Fruit fly (Drosophila melanogaster) whole organism, embryonic: ENCODE data around the gene CG7519.
A peak's percentile ranks its signal among the peaks of the same experiment; 100 is the strongest.

Source experiments
- Awh ChIP-seq: fragments of 200-800 bp; sonication (Bioruptor generic); IDR thresholded peaks from 2 replicates; pipeline ENCODE4, ENCODE4 v1.3.6; 2022; ENCODE audit warnings: missing biosample characterization, missing genetic modification characterization
- Blimp-1 ChIP-seq: fragments of 200-800 bp; sonication (Bioruptor generic); optimal IDR thresholded peaks from 3 replicates; lab custom pipeline; 2018; ENCODE audit warnings: missing biosample characterization, missing genetic modification characterization, mild to moderate bottlenecking, moderate library complexity, missing genetic modification reagents
- CG14860 ChIP-seq: fragments of 200-800 bp; sonication (Bioruptor generic); IDR thresholded peaks from 3 replicates; pipeline ENCODE4 v1.3.6; 2022; ENCODE audit warnings: missing biosample characterization, missing genetic modification characterization; ENCODE audit not compliant: partially characterized antibody
- CG15269 ChIP-seq: fragments of 200-800 bp; sonication (Bioruptor generic); optimal IDR thresholded peaks from 2 replicates; lab custom pipeline; 2018; ENCODE audit warnings: missing biosample characterization, mild to moderate bottlenecking, missing genetic modification characterization, moderate library complexity
- CG18599 ChIP-seq: fragments of 200-800 bp; sonication (Bioruptor generic); optimal IDR thresholded peaks from 3 replicates; lab custom pipeline; 2017; ENCODE audit warnings: missing biosample characterization, missing genetic modification characterization, mild to moderate bottlenecking, moderate library complexity, missing genetic modification reagents
- CG18764 ChIP-seq: fragments of 200-800 bp; sonication (Bioruptor generic); optimal IDR thresholded peaks from 3 replicates; lab custom pipeline; 2016; ENCODE audit warnings: missing biosample characterization, missing genetic modification characterization
- CG2129 ChIP-seq: fragments of 200-800 bp; sonication (Bioruptor generic); IDR thresholded peaks from 2 replicates; pipeline ENCODE4 v1.3.6; 2022; ENCODE audit warnings: missing biosample characterization, missing genetic modification characterization; ENCODE audit not compliant: partially characterized antibody
- CG30431 ChIP-seq: fragments of 200-800 bp; sonication (Bioruptor generic); optimal IDR thresholded peaks from 2 replicates; lab custom pipeline; 2017; ENCODE audit warnings: missing biosample characterization, missing genetic modification characterization
- CG31441 ChIP-seq: fragments of 200-800 bp; sonication (Bioruptor generic); IDR thresholded peaks from 2 replicates; pipeline ENCODE4 v1.3.6; 2022; ENCODE audit warnings: missing biosample characterization, missing genetic modification characterization
- CG32532 ChIP-seq: fragments of 200-800 bp; sonication (Bioruptor generic); IDR thresholded peaks from 2 replicates; pipeline ENCODE4 v1.3.6; 2022; ENCODE audit warnings: missing biosample characterization, missing genetic modification characterization
- CG4707 ChIP-seq: fragments of 200-800 bp; sonication (Bioruptor generic); optimal IDR thresholded peaks from 2 replicates; lab custom pipeline; 2018; ENCODE audit warnings: missing biosample characterization, mild to moderate bottlenecking, missing genetic modification characterization, moderate library complexity
- CG6689 ChIP-seq: fragments of 200-800 bp; sonication (Bioruptor generic); IDR thresholded peaks from 2 replicates; pipeline ENCODE4 v1.3.6; 2022; ENCODE audit warnings: missing biosample characterization, missing genetic modification characterization
- CG6791 ChIP-seq: fragments of 200-800 bp; sonication (Bioruptor generic); IDR thresholded peaks from 3 replicates; pipeline ENCODE4 v1.3.6; 2022; ENCODE audit warnings: missing biosample characterization, missing genetic modification characterization; ENCODE audit not compliant: partially characterized antibody
- CG7357 ChIP-seq: fragments of 200-800 bp; sonication (Bioruptor generic); IDR thresholded peaks from 3 replicates; pipeline ENCODE4 v1.3.6; 2022; ENCODE audit warnings: missing biosample characterization, missing genetic modification characterization
- CG8388 ChIP-seq: fragments of 200-800 bp; sonication (Bioruptor generic); optimal IDR thresholded peaks from 2 replicates; lab custom pipeline; 2019; ENCODE audit warnings: missing biosample characterization, mild to moderate bottlenecking, missing genetic modification characterization, moderate library complexity
- CrebB ChIP-seq: fragments of 200-800 bp; sonication (Bioruptor generic); optimal IDR thresholded peaks from 3 replicates; lab custom pipeline; 2018; ENCODE audit warnings: missing biosample characterization, mild to moderate bottlenecking, missing genetic modification characterization
- D ChIP-seq, 2 experiments: fragments of 200-800 bp in 1 of 2; fragments of >200 bp in 1 of 2; sonication (Bioruptor generic) in 1 of 2; optimal IDR thresholded peaks; 2 replicates in 1 of 2; 3 replicates in 1 of 2; lab custom pipeline; 2017; ENCODE audit warnings: mild to moderate bottlenecking in 1 of 2, missing biosample characterization in 1 of 2, missing genetic modification characterization in 1 of 2, missing genetic modification reagents in 1 of 2
- Deaf1 ChIP-seq: fragments of 200-800 bp; optimal IDR thresholded peaks from 3 replicates; lab custom pipeline; 2019; ENCODE audit warnings: missing biosample characterization, mild to moderate bottlenecking, missing genetic modification characterization, moderate library complexity
- Dp ChIP-seq: fragments of 200-800 bp; sonication (Bioruptor generic); optimal IDR thresholded peaks from 2 replicates; lab custom pipeline; 2018; ENCODE audit warnings: missing biosample characterization, mild to moderate bottlenecking, missing genetic modification characterization, moderate library complexity
- Oli ChIP-seq: fragments of 200-800 bp; sonication (Bioruptor generic); optimal IDR thresholded peaks from 2 replicates; lab custom pipeline; 2018; ENCODE audit warnings: missing biosample characterization, mild to moderate bottlenecking, missing genetic modification characterization, moderate library complexity
- Opbp ChIP-seq: fragments of 200-800 bp; sonication (Bioruptor generic); IDR thresholded peaks from 3 replicates; pipeline ENCODE4 v1.3.6; 2022; ENCODE audit warnings: missing biosample characterization, missing genetic modification characterization; ENCODE audit not compliant: partially characterized antibody
- Ptx1 ChIP-seq: fragments of 200-800 bp; sonication (Bioruptor generic); IDR thresholded peaks from 2 replicates; pipeline ENCODE4 v1.3.6; 2022; ENCODE audit warnings: missing biosample characterization, missing genetic modification characterization
- Side ChIP-seq: fragments of 200-800 bp; sonication (Bioruptor generic); optimal IDR thresholded peaks from 2 replicates; lab custom pipeline; 2016; ENCODE audit warnings: missing biosample characterization, missing genetic modification characterization
- Sin3A ChIP-seq: fragments of >200 bp; optimal IDR thresholded peaks from 2 replicates; lab custom pipeline; 2018
- Sox102F ChIP-seq: fragments of 200-800 bp; sonication (Bioruptor generic); optimal IDR thresholded peaks from 2 replicates; lab custom pipeline; 2018; ENCODE audit warnings: missing biosample characterization, mild to moderate bottlenecking, missing genetic modification characterization, moderate library complexity
- dan ChIP-seq: fragments of 200-800 bp; sonication (Bioruptor generic); IDR thresholded peaks from 2 replicates; pipeline ENCODE4 v1.3.6; 2022; ENCODE audit warnings: missing biosample characterization, missing genetic modification characterization
- dm ChIP-seq: fragments of 200-800 bp; sonication (Bioruptor generic); optimal IDR thresholded peaks from 3 replicates; lab custom pipeline; 2016; ENCODE audit warnings: missing biosample characterization, missing genetic modification characterization
- fru ChIP-seq: fragments of >200 bp; optimal IDR thresholded peaks from 2 replicates; lab custom pipeline; 2017
- gsb-n ChIP-seq: fragments of 200-800 bp; sonication (Bioruptor generic); optimal IDR thresholded peaks from 3 replicates; lab custom pipeline; 2018; ENCODE audit warnings: missing biosample characterization, mild to moderate bottlenecking, missing genetic modification characterization
- ind ChIP-seq: fragments of 200-800 bp; sonication (Bioruptor generic); optimal IDR thresholded peaks from 3 replicates; lab custom pipeline; 2016; ENCODE audit warnings: missing biosample characterization, missing genetic modification characterization
- insv ChIP-seq, 2 experiments: fragments of 200-800 bp; sonication (Bioruptor generic); optimal IDR thresholded peaks; 3 replicates each; lab custom pipeline; 2016 to 2018; ENCODE audit warnings: missing biosample characterization in 2 of 2, missing genetic modification characterization in 2 of 2
- kay ChIP-seq: fragments of 200-800 bp; sonication (Bioruptor generic); optimal IDR thresholded peaks from 2 replicates; lab custom pipeline; 2016; ENCODE audit warnings: missing biosample characterization, missing genetic modification characterization
- klu ChIP-seq: fragments of 200-800 bp; sonication (Bioruptor generic); IDR thresholded peaks from 2 replicates; pipeline ENCODE4 v1.3.6; 2022; ENCODE audit warnings: missing biosample characterization, missing genetic modification characterization
- mam ChIP-seq: fragments of 200-800 bp; sonication (Bioruptor generic); optimal IDR thresholded peaks from 3 replicates; lab custom pipeline; 2016; ENCODE audit warnings: missing biosample characterization, missing genetic modification characterization
- row ChIP-seq: fragments of 200-800 bp; sonication (Bioruptor generic); IDR thresholded peaks from 3 replicates; pipeline ENCODE4 v1.3.6; 2022; ENCODE audit warnings: missing biosample characterization, missing genetic modification characterization
- sens ChIP-seq: fragments of 200-800 bp; sonication (Bioruptor generic); peaks from one replicate; lab custom pipeline; 2016; ENCODE audit warnings: missing biosample characterization, missing genetic modification characterization
- shn ChIP-seq: fragments of 200-800 bp; sonication (Bioruptor generic); optimal IDR thresholded peaks from 3 replicates; lab custom pipeline; 2016; ENCODE audit warnings: missing biosample characterization, missing genetic modification characterization
- sna ChIP-seq: fragments of 200-800 bp; sonication (Bioruptor generic); IDR thresholded peaks from 2 replicates; pipeline ENCODE4 v1.3.6; 2022; ENCODE audit warnings: missing biosample characterization, missing genetic modification characterization; ENCODE audit not compliant: partially characterized antibody
- sr ChIP-seq: fragments of 200-800 bp; sonication (Bioruptor generic); IDR thresholded peaks from 3 replicates; pipeline ENCODE4 v1.3.6; 2022; ENCODE audit warnings: missing biosample characterization, missing genetic modification characterization
- tll ChIP-seq, 2 experiments: fragments of 200-800 bp in 1 of 2; fragments of >200 bp in 1 of 2; sonication (Bioruptor generic) in 1 of 2; optimal IDR thresholded peaks; 2 replicates each; lab custom pipeline; 2017 to 2019; ENCODE audit warnings: missing biosample characterization in 2 of 2, missing genetic modification characterization in 2 of 2, mild to moderate bottlenecking in 1 of 2, moderate library complexity in 1 of 2
- zen ChIP-seq: fragments of 200-800 bp; sonication (Bioruptor generic); optimal IDR thresholded peaks from 3 replicates; lab custom pipeline; 2018; ENCODE audit warnings: missing biosample characterization, mild to moderate bottlenecking, missing genetic modification characterization, moderate library complexity
- zfh2 ChIP-seq: fragments of 200-800 bp; sonication (Bioruptor generic); optimal IDR thresholded peaks from 2 replicates; lab custom pipeline; 2016; ENCODE audit warnings: missing biosample characterization, missing genetic modification characterization

CG7519 gene

dm6 chr3L:21479636-21480035, 13.2 kb upstream of the CG7519 start (continued):
- TF ChIP-seq mam, result no peak
- no peak for TF ChIP-seq shn (GFP tag; lab: Kevin White, UChicago)
- TF ChIP-seq CG14860 (GFP tag; lab: Robert Waterston, UW), result no peak
- TF ChIP-seq Blimp-1 (GFP tag; lab: Kevin White, UChicago), result no peak
- no peak for TF ChIP-seq sna (GFP tag; lab: Robert Waterston, UW)
- no peak for TF ChIP-seq CG6791
- no peak for TF ChIP-seq Sin3A (lab: Kevin White, UChicago)
- TF ChIP-seq kay (GFP tag; lab: Kevin White, UChicago), result no peak
- no peak for TF ChIP-seq CG2129 (GFP tag; lab: Robert Waterston, UW)
- TF ChIP-seq CG18599 (GFP tag; lab: Kevin White, UChicago), result no peak
- TF ChIP-seq Side (GFP tag; lab: Kevin White, UChicago), result peak; percentile 1
- no peak for TF ChIP-seq CrebB (tag; lab: Kevin White, UChicago)
- no peak for TF ChIP-seq Ptx1 (GFP tag; lab: Robert Waterston, UW)
- TF ChIP-seq Opbp (GFP tag; lab: Robert Waterston, UW), result 0 out of 3 replicates have a peak, but pooled peaks have one; percentile 22
- no peak for TF ChIP-seq row (GFP tag; lab: Robert Waterston, UW)
- TF ChIP-seq CG31441 (GFP tag; lab: Robert Waterston, UW), result peak; percentile 32; the same call in 1 of the 2 replicates
- peak; percentile 90 for TF ChIP-seq sens
- no peak for TF ChIP-seq Oli
- TF ChIP-seq klu (GFP tag; lab: Robert Waterston, UW), result no peak
- no peak for TF ChIP-seq CG15269 (tag; lab: Kevin White, UChicago)
- no peak for TF ChIP-seq CG30431 (GFP tag; lab: Kevin White, UChicago)
- no peak for TF ChIP-seq zfh2

- TF ChIP-seq CG8388 (no peak), Awh (GFP tag; lab: Robert Waterston, UW) (no peak), CG6689 (GFP tag; lab: Robert Waterston, UW) (no peak), sr (GFP tag; lab: Robert Waterston, UW) (0 out of 3 replicates have a peak, but pooled peaks have one; percentile 2), CG7357 (GFP tag; lab: Robert Waterston, UW) (no peak), fru (no peak), dm (GFP tag; lab: Kevin White, UChicago) (no peak), Deaf1 (no peak), insv (GFP tag; optimal IDR thresholded peaks at IDR 0.05; lab: Kevin White, UChicago) (no peak), CG18764 (no peak), D (optimal IDR thresholded peaks at IDR 0.05; lab: Kevin White, UChicago) (peak; percentile 33), D (GFP tag; optimal IDR thresholded peaks at IDR 0.05; lab: Kevin White, UChicago) (no peak), CG4707 (GFP tag; lab: Kevin White, UChicago) (no peak), CG32532 (GFP tag; lab: Robert Waterston, UW) (no peak), tll (GFP tag; optimal IDR thresholded peaks at IDR 0.05; lab: Kevin White, UChicago) (peak in 1 of 2 experiments; percentile 96), Sox102F (no peak), gsb-n (tag; lab: Kevin White, UChicago) (no peak), ind (no peak), zen (peak; percentile 55), Dp (no peak), CG6791 (0 out of 3 replicates have a peak, but pooled peaks have one; percentile 15), dan (GFP tag; lab: Robert Waterston, UW) (no peak)
These were observed 10.8 kb upstream of the CG7519 start for dm6 chr3L:21482100-21482499.
